Fruit fly (Drosophila melanogaster) whole organism, adult: ENCODE data around the gene CG3021.

Experiments used
- CG11617 ChIP-seq: fragments of 200-800 bp; sonication (Bioruptor generic); optimal IDR thresholded peaks from 2 replicates; lab custom pipeline; 2017; ENCODE audit warnings: mild to moderate bottlenecking, missing biosample characterization, missing genetic modification reagents, missing genetic modification characterization
- CG5204 ChIP-seq: fragments of 200-800 bp; sonication (Bioruptor generic); optimal IDR thresholded peaks from 2 replicates; lab custom pipeline; 2016; ENCODE audit warnings: missing biosample characterization, missing genetic modification characterization
- cnc ChIP-seq, 2 experiments: fragments of >200 bp; optimal IDR thresholded peaks; 2 replicates each; lab custom pipeline; 2017
- kay ChIP-seq: fragments of 200-800 bp; sonication (Bioruptor generic); peaks from one replicate; lab custom pipeline; 2016; ENCODE audit warnings: missing biosample characterization, missing genetic modification characterization, borderline replicate concordance

DNA sequence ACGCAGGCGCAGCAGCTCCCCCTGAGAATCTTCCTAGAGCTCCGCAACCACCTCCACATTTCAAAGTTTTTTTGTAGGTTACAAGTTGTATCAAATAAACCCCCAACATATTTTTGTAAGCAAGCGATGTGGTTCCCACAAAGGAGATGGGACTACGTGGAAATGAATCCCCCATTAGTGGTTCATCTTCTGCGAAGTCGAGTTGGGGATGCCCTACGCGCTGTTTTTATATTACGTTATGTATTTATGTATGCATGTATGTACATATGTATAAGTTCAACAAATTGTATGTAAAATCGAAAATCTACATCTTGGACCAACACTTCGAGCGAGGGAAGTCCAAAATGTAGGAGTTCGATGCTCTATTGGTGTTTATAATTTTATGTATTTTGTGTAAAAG, 19.3 kb downstream of the CG3021 start, which contains the start of gene CG42259:
- TF ChIP-seq CG11617 (GFP tag; lab: Kevin White, UChicago) (no peak), CG5204 (GFP tag; lab: Kevin White, UChicago) (no peak), cnc (optimal IDR thresholded peaks at IDR 0.05; lab: Kevin White, UChicago) (no peak), kay (no peak)
